Fruit fly (Drosophila melanogaster) whole organism, prepupa: ENCODE results near the gene CG3984.

ENCODE experiments used
- Blimp-1 ChIP-seq: fragments of 200-800 bp; sonication (Bioruptor generic); optimal IDR thresholded peaks from 3 replicates; lab custom pipeline; 2017; ENCODE audit warnings: missing biosample characterization, missing genetic modification characterization, mild to moderate bottlenecking, moderate library complexity, missing genetic modification reagents
- CG10631 ChIP-seq: fragments of 200-800 bp; sonication (Bioruptor generic); optimal IDR thresholded peaks from 2 replicates; lab custom pipeline; 2016; ENCODE audit warnings: missing biosample characterization, missing genetic modification characterization
- CG11294 ChIP-seq: fragments of 200-800 bp; sonication (Bioruptor generic); IDR thresholded peaks from 2 replicates; pipeline ENCODE4 v1.3.6; 2022; ENCODE audit warnings: missing biosample characterization, missing genetic modification characterization
- CG11762 ChIP-seq: fragments of 200-800 bp; sonication (Bioruptor generic); optimal IDR thresholded peaks from 3 replicates; lab custom pipeline; 2016; ENCODE audit warnings: missing biosample characterization, missing genetic modification characterization; ENCODE audit not compliant: insufficient read depth
- CG11902 ChIP-seq: fragments of 200-800 bp; sonication (Bioruptor generic); optimal IDR thresholded peaks from 3 replicates; lab custom pipeline; 2016; ENCODE audit warnings: missing biosample characterization, missing genetic modification characterization
- CG15336 ChIP-seq: fragments of 200-800 bp; sonication (Bioruptor generic); IDR thresholded peaks from 2 replicates; pipeline ENCODE4 v1.3.6; 2022; ENCODE audit warnings: missing biosample characterization, missing genetic modification characterization
- CG1621 ChIP-seq: fragments of 200-800 bp; sonication (Bioruptor generic); optimal IDR thresholded peaks from 3 replicates; lab custom pipeline; 2018; ENCODE audit warnings: missing biosample characterization, mild to moderate bottlenecking, missing genetic modification characterization
- CG16779 ChIP-seq: fragments of 200-800 bp; sonication (Bioruptor generic); optimal IDR thresholded peaks from 3 replicates; lab custom pipeline; 2017; ENCODE audit warnings: missing biosample characterization, mild to moderate bottlenecking, missing genetic modification characterization
- CG3032 ChIP-seq: fragments of 200-800 bp; optimal IDR thresholded peaks from 2 replicates; lab custom pipeline; 2019; ENCODE audit warnings: missing biosample characterization, mild to moderate bottlenecking, missing genetic modification characterization, moderate library complexity
- CG31627 ChIP-seq: fragments of 200-800 bp; sonication (Bioruptor generic); optimal IDR thresholded peaks from 3 replicates; lab custom pipeline; 2016; ENCODE audit warnings: missing biosample characterization, missing genetic modification characterization
- CG32006 ChIP-seq: fragments of 200-800 bp; sonication (Bioruptor generic); optimal IDR thresholded peaks from 3 replicates; lab custom pipeline; 2017; ENCODE audit warnings: missing biosample characterization, mild to moderate bottlenecking, missing genetic modification characterization
- CG34406 ChIP-seq: fragments of 200-800 bp; sonication (Bioruptor generic); optimal IDR thresholded peaks from 3 replicates; lab custom pipeline; 2016; ENCODE audit warnings: missing biosample characterization, missing genetic modification characterization
- CG3919 ChIP-seq: fragments of 200-800 bp; sonication (Bioruptor generic); optimal IDR thresholded peaks from 3 replicates; lab custom pipeline; 2016; ENCODE audit warnings: missing biosample characterization, missing genetic modification characterization
- CG4318 ChIP-seq: fragments of 200-800 bp; sonication (Bioruptor generic); optimal IDR thresholded peaks from 3 replicates; lab custom pipeline; 2017; ENCODE audit warnings: missing biosample characterization, mild to moderate bottlenecking, missing genetic modification characterization
- CG6163 ChIP-seq: fragments of 200-800 bp; sonication (Bioruptor generic); IDR thresholded peaks from 3 replicates; pipeline ENCODE4 v1.3.6; 2022; ENCODE audit warnings: missing biosample characterization, missing genetic modification characterization
- CG6276 ChIP-seq: fragments of 200-800 bp; sonication (Bioruptor generic); optimal IDR thresholded peaks from 2 replicates; lab custom pipeline; 2017; ENCODE audit warnings: missing biosample characterization, mild to moderate bottlenecking, missing genetic modification characterization
- CG6808 ChIP-seq: fragments of 200-800 bp; sonication (Bioruptor generic); optimal IDR thresholded peaks from 3 replicates; lab custom pipeline; 2017; ENCODE audit warnings: missing biosample characterization, missing genetic modification characterization, mild to moderate bottlenecking, moderate library complexity, missing genetic modification reagents
- CG7368 ChIP-seq: fragments of 200-800 bp; sonication (Bioruptor generic); optimal IDR thresholded peaks from 3 replicates; lab custom pipeline; 2016; ENCODE audit warnings: missing biosample characterization, missing genetic modification characterization
- CG8119 ChIP-seq: fragments of 200-800 bp; sonication (Bioruptor generic); IDR thresholded peaks from 3 replicates; pipeline ENCODE4 v1.3.6; 2022; ENCODE audit warnings: missing biosample characterization, missing genetic modification characterization
- CG8319 ChIP-seq: fragments of 200-800 bp; sonication (Bioruptor generic); optimal IDR thresholded peaks from 3 replicates; lab custom pipeline; 2016; ENCODE audit warnings: missing biosample characterization, missing genetic modification characterization
- CG8632 ChIP-seq: fragments of 200-800 bp; sonication (Bioruptor generic); optimal IDR thresholded peaks from 3 replicates; lab custom pipeline; 2016; ENCODE audit warnings: missing biosample characterization, missing genetic modification characterization
- CG9139 ChIP-seq: fragments of 200-800 bp; sonication (Bioruptor generic); optimal IDR thresholded peaks from 3 replicates; lab custom pipeline; 2017; ENCODE audit warnings: missing biosample characterization, mild to moderate bottlenecking, missing genetic modification characterization
- Eip75B ChIP-seq: fragments of 200-800 bp; sonication (Bioruptor generic); optimal IDR thresholded peaks from 3 replicates; lab custom pipeline; 2016; ENCODE audit warnings: missing biosample characterization, missing genetic modification characterization
- Eip78C ChIP-seq: fragments of 200-800 bp; sonication (Bioruptor generic); peaks from one replicate; lab custom pipeline; 2016; ENCODE audit warnings: missing biosample characterization, missing genetic modification characterization
- Ets96B ChIP-seq: fragments of 200-800 bp; optimal IDR thresholded peaks from 2 replicates; lab custom pipeline; 2019; ENCODE audit warnings: missing biosample characterization, mild to moderate bottlenecking, missing genetic modification characterization, moderate library complexity
- Gug ChIP-seq: fragments of 200-800 bp; sonication (Bioruptor generic); IDR thresholded peaks from 2 replicates; pipeline ENCODE4 v1.3.6; 2022; ENCODE audit warnings: missing biosample characterization, missing genetic modification characterization
- Hr4 ChIP-seq: fragments of 200-800 bp; sonication (Bioruptor generic); optimal IDR thresholded peaks from 3 replicates; lab custom pipeline; 2016; ENCODE audit warnings: missing biosample characterization, missing genetic modification characterization
- Lpt ChIP-seq: fragments of 200-800 bp; sonication (Bioruptor generic); optimal IDR thresholded peaks from 3 replicates; lab custom pipeline; 2016; ENCODE audit warnings: missing biosample characterization, missing genetic modification characterization
- Met ChIP-seq: fragments of 200-800 bp; sonication (Bioruptor generic); optimal IDR thresholded peaks from 3 replicates; lab custom pipeline; 2016; ENCODE audit warnings: missing biosample characterization, missing genetic modification characterization
- OdsH ChIP-seq: fragments of 200-800 bp; sonication (Bioruptor generic); optimal IDR thresholded peaks from 3 replicates; lab custom pipeline; 2016; ENCODE audit warnings: missing biosample characterization, missing genetic modification characterization
- Sox102F ChIP-seq: fragments of 200-800 bp; sonication (Bioruptor generic); optimal IDR thresholded peaks from 2 replicates; lab custom pipeline; 2016; ENCODE audit warnings: missing biosample characterization, mild to moderate bottlenecking, missing genetic modification characterization
- achi ChIP-seq: fragments of 200-800 bp; sonication (Bioruptor generic); optimal IDR thresholded peaks from 3 replicates; lab custom pipeline; 2016; ENCODE audit warnings: missing biosample characterization, missing genetic modification characterization
- acj6 ChIP-seq: fragments of 200-800 bp; sonication (Bioruptor generic); optimal IDR thresholded peaks from 3 replicates; lab custom pipeline; 2016; ENCODE audit warnings: missing biosample characterization, missing genetic modification characterization
- dac ChIP-seq: fragments of 200-800 bp; sonication (Bioruptor generic); optimal IDR thresholded peaks from 2 replicates; lab custom pipeline; 2017; ENCODE audit warnings: missing biosample characterization, mild to moderate bottlenecking, missing genetic modification characterization
- dsx ChIP-seq: fragments of 200-800 bp; optimal IDR thresholded peaks from 3 replicates; lab custom pipeline; 2019; ENCODE audit warnings: missing biosample characterization, mild to moderate bottlenecking, missing genetic modification characterization, moderate library complexity; ENCODE audit not compliant: poor library complexity, severe bottlenecking
- eg ChIP-seq: fragments of 200-800 bp; sonication (Bioruptor generic); IDR thresholded peaks from 3 replicates; pipeline ENCODE4 v1.3.6; 2022; ENCODE audit warnings: missing biosample characterization, missing genetic modification characterization
- fd59A ChIP-seq: fragments of 200-800 bp; sonication (Bioruptor generic); optimal IDR thresholded peaks from 2 replicates; lab custom pipeline; 2017; ENCODE audit warnings: missing biosample characterization, mild to moderate bottlenecking, missing genetic modification characterization, missing genetic modification reagents
- fd85E ChIP-seq: fragments of 200-800 bp; sonication (Bioruptor generic); optimal IDR thresholded peaks from 3 replicates; lab custom pipeline; 2016; ENCODE audit warnings: missing biosample characterization, missing genetic modification characterization
- fkh ChIP-seq: fragments of 200-800 bp; sonication (Bioruptor generic); optimal IDR thresholded peaks from 3 replicates; lab custom pipeline; 2017; ENCODE audit warnings: missing biosample characterization, mild to moderate bottlenecking, missing genetic modification characterization, moderate library complexity
- lz ChIP-seq: fragments of 200-800 bp; sonication (Bioruptor generic); optimal IDR thresholded peaks from 3 replicates; lab custom pipeline; 2016; ENCODE audit warnings: missing biosample characterization, missing genetic modification characterization
- net ChIP-seq: fragments of 200-800 bp; sonication (Bioruptor generic); optimal IDR thresholded peaks from 3 replicates; lab custom pipeline; 2016; ENCODE audit warnings: missing biosample characterization, missing genetic modification characterization
- pdm3 ChIP-seq: fragments of 200-800 bp; sonication (Bioruptor generic); optimal IDR thresholded peaks from 3 replicates; lab custom pipeline; 2016; ENCODE audit warnings: missing biosample characterization, missing genetic modification characterization
- salr ChIP-seq, 2 experiments: fragments of 200-800 bp; sonication (Bioruptor generic); optimal IDR thresholded peaks; 3 replicates each; lab custom pipeline; 2016 to 2018; ENCODE audit warnings: missing biosample characterization in 2 of 2, missing genetic modification characterization in 2 of 2, mild to moderate bottlenecking in 1 of 2
- spab ChIP-seq: fragments of 200-800 bp; sonication (Bioruptor generic); optimal IDR thresholded peaks from 2 replicates; lab custom pipeline; 2017; ENCODE audit warnings: missing biosample characterization, mild to moderate bottlenecking, missing genetic modification characterization, missing genetic modification reagents
- ss ChIP-seq, 2 experiments: fragments of 200-800 bp; sonication (Bioruptor generic); optimal IDR thresholded peaks; 2 replicates in 1 of 2; 3 replicates in 1 of 2; lab custom pipeline; 2017 to 2018; ENCODE audit warnings: mild to moderate bottlenecking in 2 of 2, missing biosample characterization in 2 of 2, missing genetic modification characterization in 2 of 2, moderate library complexity in 1 of 2
- svp ChIP-seq: fragments of 200-800 bp; sonication (Bioruptor generic); peaks from one replicate; lab custom pipeline; 2016; ENCODE audit warnings: missing biosample characterization, missing genetic modification characterization
- vri ChIP-seq: fragments of 200-800 bp; sonication (Bioruptor generic); optimal IDR thresholded peaks from 3 replicates; lab custom pipeline; 2016; ENCODE audit warnings: missing biosample characterization, mild to moderate bottlenecking, missing genetic modification characterization

The CG3984 gene

dm6 chr3R:15112232-15112631 is 24.7 kb upstream of the CG3984 start:
- TF ChIP-seq fd85E (GFP tag; lab: Kevin White, UChicago) (no peak), fkh (GFP tag; lab: Kevin White, UChicago) (no peak), CG31627 (no peak), CG3919 (GFP tag; lab: Kevin White, UChicago) (peak; percentile 38), CG8319 (GFP tag; lab: Kevin White, UChicago) (peak; percentile 15), CG1621 (tag; lab: Kevin White, UChicago) (no peak), fd59A (no peak), Lpt (GFP tag; lab: Kevin White, UChicago) (peak; percentile 59), CG4318 (GFP tag; lab: Kevin White, UChicago) (no peak), net (GFP tag; lab: Kevin White, UChicago) (peak; percentile 39), CG8119 (GFP tag; lab: Robert Waterston, UW) (peak; percentile 75), CG11902 (GFP tag; lab: Kevin White, UChicago) (no peak), CG15336 (GFP tag; lab: Robert Waterston, UW) (peak; percentile 57; the same call in 1 of the 2 replicates), CG8632 (GFP tag; lab: Kevin White, UChicago) (peak; percentile 20), CG3032 (peak; percentile 39), achi (GFP tag; lab: Kevin White, UChicago) (no peak), dsx (GFP tag; lab: Kevin White, UChicago) (peak; percentile 68), salr (GFP tag; optimal IDR thresholded peaks at IDR 0.05; lab: Kevin White, UChicago) (peak in 1 of 2 experiments; percentile 39), CG34406 (GFP tag; lab: Kevin White, UChicago) (peak; percentile 26), Eip78C (GFP tag; lab: Kevin White, UChicago) (peak; percentile 88), Gug (GFP tag; lab: Robert Waterston, UW) (no peak), pdm3 (GFP tag; lab: Kevin White, UChicago) (peak; percentile 37), Blimp-1 (no peak), vri (peak; percentile 7), Eip75B (GFP tag; lab: Kevin White, UChicago) (peak; percentile 80), spab (GFP tag; lab: Kevin White, UChicago) (peak; percentile 29), Hr4 (GFP tag; lab: Kevin White, UChicago) (no peak), ss (GFP tag; optimal IDR thresholded peaks at IDR 0.05; lab: Kevin White, UChicago) (peak; percentile 67), CG9139 (peak; percentile 7), dac (GFP tag; lab: Kevin White, UChicago) (no peak), eg (GFP tag; lab: Robert Waterston, UW) (peak; percentile 57; the same call in 2 of the 3 replicates), CG10631 (GFP tag; lab: Kevin White, UChicago) (no peak), CG16779 (tag; lab: Kevin White, UChicago) (peak; percentile 8), Met (GFP tag; lab: Kevin White, UChicago) (no peak), CG6808 (GFP tag; lab: Kevin White, UChicago) (peak; percentile 50), CG6163 (GFP tag; lab: Robert Waterston, UW) (peak; percentile 88), Ets96B (tag; lab: Kevin White, UChicago) (peak; percentile 38), CG7368 (GFP tag; lab: Kevin White, UChicago) (peak; percentile 9)

- peak; percentile 45 for TF ChIP-seq OdsH
- no peak for TF ChIP-seq Sox102F (GFP tag; lab: Kevin White, UChicago)
- no peak for TF ChIP-seq CG9139
- TF ChIP-seq CG6276 (GFP tag; lab: Kevin White, UChicago), result peak; percentile 46
- peak; percentile 62; the same call in 1 of the 3 replicates for TF ChIP-seq eg (GFP tag; lab: Robert Waterston, UW)
- no peak for TF ChIP-seq CG1621 (tag; lab: Kevin White, UChicago)
- no peak for TF ChIP-seq CG11762 (GFP tag; lab: Kevin White, UChicago)
- no peak for TF ChIP-seq CG7368 (GFP tag; lab: Kevin White, UChicago)
- peak in 1 of 2 experiments; percentile 60 for TF ChIP-seq salr (GFP tag; optimal IDR thresholded peaks at IDR 0.05; lab: Kevin White, UChicago)
- TF ChIP-seq CG3032, result peak; percentile 32
- no peak for TF ChIP-seq vri
- peak; percentile 25 for TF ChIP-seq acj6 (GFP tag; lab: Kevin White, UChicago)
- no peak for TF ChIP-seq dsx (GFP tag; lab: Kevin White, UChicago)
- peak; percentile 78 for TF ChIP-seq CG32006 (GFP tag; lab: Kevin White, UChicago)
- TF ChIP-seq Hr4 (GFP tag; lab: Kevin White, UChicago), result no peak
- no peak for TF ChIP-seq CG11294 (GFP tag; lab: Robert Waterston, UW)
- TF ChIP-seq CG8319 (GFP tag; lab: Kevin White, UChicago), result no peak
- peak; percentile 48 for TF ChIP-seq CG3919 (GFP tag; lab: Kevin White, UChicago)
- TF ChIP-seq CG15336 (GFP tag; lab: Robert Waterston, UW), result peak; percentile 74
- TF ChIP-seq CG6163 (GFP tag; lab: Robert Waterston, UW), result peak; percentile 51; the same call in 1 of the 3 replicates
- peak; percentile 46 for TF ChIP-seq Lpt (GFP tag; lab: Kevin White, UChicago)
- TF ChIP-seq CG11902 (GFP tag; lab: Kevin White, UChicago), result no peak
- TF ChIP-seq dac (GFP tag; lab: Kevin White, UChicago), result peak; percentile 15
- peak; percentile 49 for TF ChIP-seq CG4318 (GFP tag; lab: Kevin White, UChicago)
- TF ChIP-seq Eip78C (GFP tag; lab: Kevin White, UChicago), result peak; percentile 75
- no peak for TF ChIP-seq CG16779 (tag; lab: Kevin White, UChicago)
- no peak for TF ChIP-seq svp
- TF ChIP-seq lz (GFP tag; lab: Kevin White, UChicago), result no peak
Measured at dm6 chr3R:15113584-15113983, 23.4 kb upstream of the CG3984 start.
